Fruit fly (Drosophila melanogaster): ENCODE data around the gene CG46320.

Gene CG46320

DNA sequence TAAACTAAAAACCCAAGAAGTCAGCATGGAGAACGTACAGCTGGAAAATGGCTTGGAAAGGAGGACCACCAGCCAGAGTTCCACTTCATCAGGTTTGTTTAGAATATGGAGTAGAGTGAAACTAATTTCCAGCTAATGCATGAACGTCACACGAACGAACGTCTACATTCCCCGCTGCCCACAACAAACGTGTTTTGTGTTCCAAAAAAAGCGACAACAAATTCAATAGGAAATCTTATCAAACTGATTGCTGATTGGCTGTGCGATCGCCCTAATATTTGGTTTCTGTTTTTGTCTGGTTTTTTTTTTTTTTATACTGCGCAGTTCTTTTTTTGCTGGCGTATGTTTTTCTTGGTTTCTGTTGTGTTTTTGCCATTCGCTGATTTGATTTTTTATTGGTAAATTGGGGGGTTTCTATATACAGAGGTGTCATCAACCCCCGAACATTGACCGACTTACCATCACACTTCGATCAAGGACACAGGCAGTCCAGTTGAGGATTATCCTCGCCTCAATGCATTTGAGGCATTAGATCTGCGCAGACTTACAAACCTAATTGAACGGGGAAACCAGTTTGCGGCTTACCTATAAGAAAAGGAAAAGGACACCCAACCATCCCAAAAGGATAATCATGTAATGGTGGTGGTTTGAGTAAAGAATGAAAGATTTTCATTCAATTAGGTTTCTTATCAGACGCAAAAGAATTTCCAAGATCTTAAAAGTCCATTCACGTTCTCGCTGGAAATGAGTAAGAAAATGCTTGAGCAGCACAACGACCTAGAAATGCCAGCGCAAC lies 8.8 kb upstream of the CG46320 start (continued):
- TF ChIP-seq CG1832 (GFP tag; optimal IDR thresholded peaks at IDR 0.05) (no peak), oc (tag; optimal IDR thresholded peaks at IDR 0.05) (peak; percentile 35), dm (GFP tag; optimal IDR thresholded peaks at IDR 0.05) (peak; percentile 20), insv (GFP tag; optimal IDR thresholded peaks at IDR 0.05) (peak; percentile 28 to 94), CG10209 (GFP tag; optimal IDR thresholded peaks at IDR 0.05) (no peak), mirr (GFP tag; optimal IDR thresholded peaks at IDR 0.05) (no peak), Nf-YC (tag; optimal IDR thresholded peaks at IDR 0.05) (peak; percentile 69)

DNA sequence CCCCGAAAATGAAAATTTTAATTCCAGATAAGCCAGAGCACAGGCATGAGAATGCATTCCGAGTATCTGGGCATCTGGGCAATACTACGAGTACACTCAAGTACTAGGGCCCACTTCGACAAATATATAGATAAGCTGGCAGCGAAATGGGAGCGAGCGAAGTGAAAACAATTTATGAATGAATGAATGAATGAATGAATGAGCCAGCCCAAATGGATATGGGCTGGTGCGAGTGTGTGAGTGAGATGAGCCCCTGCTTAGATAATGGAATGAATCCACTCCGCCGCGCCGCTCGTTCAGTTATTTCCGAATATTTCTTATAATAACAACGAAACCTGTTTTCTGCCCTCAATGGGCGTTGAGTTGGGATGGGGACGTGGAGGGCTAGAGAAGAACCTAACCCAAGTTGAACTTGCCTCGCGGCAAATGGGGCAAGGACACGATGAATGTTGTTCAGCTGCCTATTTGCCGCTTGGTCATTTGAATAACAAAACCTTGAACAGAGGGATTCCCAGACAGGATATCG lies 8.1 kb upstream of the CG46320 start:
- no peak for TF ChIP-seq CG6272 (GFP tag; IDR thresholded peaks at IDR 0.05)
- 0 out of 2 replicates have a peak, but pooled peaks have one; percentile 36 for TF ChIP-seq bbx (GFP tag; IDR thresholded peaks at IDR 0.05; ENCODE audit: partially characterized antibody)
- no peak for TF ChIP-seq Hand (GFP tag; optimal IDR thresholded peaks at IDR 0.05)
- TF ChIP-seq Jarid2 (GFP tag; optimal IDR thresholded peaks at IDR 0.05), result peak; percentile 12
- TF ChIP-seq Stat92E (GFP tag; optimal IDR thresholded peaks at IDR 0.05), result peak in 1 of 3 experiments; percentile 65
- TF ChIP-seq Sry-β (GFP tag; optimal IDR thresholded peaks at IDR 0.05), result no peak
- peak; percentile 12; the same call in 1 of the 2 replicates for TF ChIP-seq vvl (GFP tag; IDR thresholded peaks at IDR 0.05)
- peak; percentile 22 for TF ChIP-seq twi (tag; optimal IDR thresholded peaks at IDR 0.05)
- no peak for TF ChIP-seq CG30431 (GFP tag; optimal IDR thresholded peaks at IDR 0.05)
- peak; percentile 66 for TF ChIP-seq Nf-YC (tag; optimal IDR thresholded peaks at IDR 0.05)
- 0 out of 3 replicates have a peak, but pooled peaks have one; percentile 55 for TF ChIP-seq ci (GFP tag; IDR thresholded peaks at IDR 0.05)
- no peak for TF ChIP-seq MBD-R2 (GFP tag; IDR thresholded peaks at IDR 0.05)
- TF ChIP-seq pros (GFP tag; optimal IDR thresholded peaks at IDR 0.05), result peak; percentile 73
- peak; percentile 66 for TF ChIP-seq grn (GFP tag; optimal IDR thresholded peaks at IDR 0.05)
- TF ChIP-seq Bteb2 (GFP tag; optimal IDR thresholded peaks at IDR 0.05), result no peak
- no peak for TF ChIP-seq ato (GFP tag; IDR thresholded peaks at IDR 0.05; ENCODE audit: partially characterized antibody)
- TF ChIP-seq az2 (GFP tag; optimal IDR thresholded peaks at IDR 0.05), result no peak
- TF ChIP-seq CG14050 (GFP tag; IDR thresholded peaks at IDR 0.05), result no peak
- peak; percentile 75 for TF ChIP-seq sens (GFP tag)
- peak; percentile 13 for TF ChIP-seq CG12769 (tag; optimal IDR thresholded peaks at IDR 0.05)
- TF ChIP-seq CG17385 (GFP tag; optimal IDR thresholded peaks at IDR 0.05), result no peak
- TF ChIP-seq abd-A (tag; optimal IDR thresholded peaks at IDR 0.05), result peak; percentile 21
- TF ChIP-seq CG1602 (GFP tag; optimal IDR thresholded peaks at IDR 0.05), result no peak
- TF ChIP-seq CG3726 (GFP tag; IDR thresholded peaks at IDR 0.05), result no peak
- peak; percentile 61 for TF ChIP-seq nerfin-1 (tag; optimal IDR thresholded peaks at IDR 0.05)
- peak; percentile 98 for TF ChIP-seq CG8281 (tag; optimal IDR thresholded peaks at IDR 0.05)
- no peak for TF ChIP-seq CG4404 (GFP tag; IDR thresholded peaks at IDR 0.05)
- no peak for TF ChIP-seq CG13424 (tag; optimal IDR thresholded peaks at IDR 0.05)
- peak; percentile 71 for TF ChIP-seq crol (GFP tag; IDR thresholded peaks at IDR 0.05)
- peak; percentile 75 for TF ChIP-seq cg (GFP tag; optimal IDR thresholded peaks at IDR 0.05)
- TF ChIP-seq bigmax (GFP tag; optimal IDR thresholded peaks at IDR 0.05), result no peak
- TF ChIP-seq sisA (GFP tag; IDR thresholded peaks at IDR 0.05), result no peak
- TF ChIP-seq Blimp-1 (GFP tag; optimal IDR thresholded peaks at IDR 0.05), result peak; percentile 65
- no peak for TF ChIP-seq rib (GFP tag; IDR thresholded peaks at IDR 0.05)
- TF ChIP-seq HLH4C (GFP tag; IDR thresholded peaks at IDR 0.05; ENCODE audit: partially characterized antibody), result no peak
- TF ChIP-seq NFAT (GFP tag; IDR thresholded peaks at IDR 0.05), result no peak
- peak; percentile 5 for TF ChIP-seq HLHmδ (GFP tag; optimal IDR thresholded peaks at IDR 0.05)
- TF ChIP-seq sd (tag; optimal IDR thresholded peaks at IDR 0.05), result peak; percentile 80
- no peak for TF ChIP-seq CG17612 (GFP tag; IDR thresholded peaks at IDR 0.05)
- TF ChIP-seq CG2120 (GFP tag; optimal IDR thresholded peaks at IDR 0.05), result no peak
